Worm (Caenorhabditis elegans) whole organism, L3 larva: Measurements from ENCODE around the gene F44B9.9.
A peak's percentile ranks its signal among the peaks of the same experiment; 100 is the strongest.

Experiments
- ama-1 ChIP-seq: fragments of 150-350 bp; optimal IDR thresholded peaks from 2 replicates; lab custom pipeline; 2018
- ceh-28 ChIP-seq: fragments of 150-350 bp; optimal IDR thresholded peaks from 2 replicates; lab custom pipeline; 2014; ENCODE audit warnings: missing biosample characterization, missing genetic modification reagents, missing genetic modification characterization
- egl-27 ChIP-seq: sonication (generic microtip); optimal IDR thresholded peaks from 4 replicates; lab custom pipeline; 2017; ENCODE audit warnings: missing biosample characterization, missing genetic modification reagents, missing genetic modification characterization
- fkh-2 ChIP-seq: fragments of 150-350 bp; optimal IDR thresholded peaks from 2 replicates; lab custom pipeline; 2014; ENCODE audit warnings: missing biosample characterization, missing genetic modification reagents, missing genetic modification characterization
- nhr-25 ChIP-seq: sonication (generic microtip); optimal IDR thresholded peaks from 2 replicates; lab custom pipeline; 2017; ENCODE audit warnings: missing biosample characterization, missing genetic modification characterization
- unc-39 ChIP-seq: sonication (generic microtip); optimal IDR thresholded peaks from 4 replicates; lab custom pipeline; 2017; ENCODE audit warnings: missing biosample characterization, missing genetic modification characterization
- zag-1 ChIP-seq: fragments of 150-350 bp; optimal IDR thresholded peaks from 2 replicates; lab custom pipeline; 2014; ENCODE audit warnings: missing biosample characterization, missing genetic modification characterization

DNA sequence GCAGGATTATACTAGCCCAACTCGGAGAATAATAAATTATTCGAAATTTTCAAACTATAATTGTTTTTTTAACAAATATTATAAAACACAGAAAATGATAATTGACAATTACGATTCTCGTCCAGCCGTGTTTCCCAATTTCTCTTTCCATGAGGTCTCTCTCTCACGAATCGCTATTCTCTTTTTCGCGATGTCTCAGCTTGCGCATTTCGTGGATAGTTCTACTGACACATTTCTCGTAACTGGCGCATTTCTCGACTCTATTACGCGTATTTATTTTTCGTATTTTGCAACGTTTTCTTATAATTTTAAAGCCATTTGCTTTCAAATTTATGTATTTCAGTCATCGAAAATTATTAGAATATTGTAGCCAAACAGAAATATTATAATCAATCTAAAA, 12.9 kb upstream of the F44B9.9 start:
- TF ChIP-seq ceh-28 (tag; lab: Kevin White, UChicago), result peak; percentile 93
- TF ChIP-seq unc-39 (tag; lab: Kevin White, UChicago), result no peak
- peak; percentile 96 for TF ChIP-seq nhr-25 (tag; lab: Kevin White, UChicago)
- no peak for TF ChIP-seq fkh-2 (tag; lab: Kevin White, UChicago)
- TF ChIP-seq ama-1 (lab: Kevin White, UChicago), result peak; percentile 53
- TF ChIP-seq zag-1 (tag; lab: Kevin White, UChicago), result peak; percentile 49
- TF ChIP-seq egl-27 (tag; lab: Kevin White, UChicago), result peak; percentile 96
